Fruit fly (Drosophila melanogaster): ENCODE data around the gene CG33303.

dm6 chr2L:10408122-10408576 is 32.6 kb upstream of the CG33303 start, which contains the start of the genes Ip259 and RpS27A:
- TF ChIP-seq EcR (GFP tag; optimal IDR thresholded peaks at IDR 0.05): no peak
- no peak for TF ChIP-seq CG8301 (tag; optimal IDR thresholded peaks at IDR 0.05)
- no peak for TF ChIP-seq rn (GFP tag; IDR thresholded peaks at IDR 0.05)
- TF ChIP-seq fd96Ca (GFP tag; IDR thresholded peaks at IDR 0.05): no peak
- TF ChIP-seq gl (tag; optimal IDR thresholded peaks at IDR 0.05): peak; percentile 52
- TF ChIP-seq D1 (tag; optimal IDR thresholded peaks at IDR 0.05): no peak
- no peak for TF ChIP-seq CG8159 (tag; optimal IDR thresholded peaks at IDR 0.05)
- TF ChIP-seq CG9948 (tag; optimal IDR thresholded peaks at IDR 0.05): no peak
- peak; percentile 83; the same call in 2 of the 3 replicates for TF ChIP-seq CG4496 (GFP tag; IDR thresholded peaks at IDR 0.05)

Data from whole organism, pupa.